Worm (Caenorhabditis elegans): ENCODE results near the gene nhr-27.

nhr-27 gene

DNA sequence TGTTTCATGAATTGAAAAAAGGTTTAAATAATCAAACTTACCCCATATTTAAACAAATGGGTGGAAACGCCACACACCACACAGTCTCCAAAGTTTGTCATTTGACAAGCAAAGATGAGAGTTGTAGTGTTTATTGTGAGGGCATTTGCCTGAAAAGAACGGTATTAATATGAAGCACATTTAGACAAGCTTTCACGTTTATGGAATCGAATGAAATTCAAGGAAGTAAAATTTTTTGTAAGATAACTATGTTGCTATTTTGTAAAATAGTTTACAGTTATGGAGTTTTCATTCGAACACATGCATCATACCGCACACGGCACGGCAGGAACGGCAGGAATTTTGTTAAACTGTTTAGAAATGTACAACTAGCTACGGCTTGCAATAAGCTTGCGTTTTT, 103.4 kb downstream of the nhr-27 start, which contains the start of gene nhr-272:
nhr-272 (minus strand) TSS at position 101 of the 400 bp plus-strand sequence.
- no peak for TF ChIP-seq lin-39 (tag; optimal IDR thresholded peaks at IDR 0.05)
- TF ChIP-seq F37D6.2 (tag; optimal IDR thresholded peaks at IDR 0.05): no peak
- no peak for TF ChIP-seq T26A8.4 (GFP tag; IDR thresholded peaks at IDR 0.05)
- no peak for TF ChIP-seq nhr-28 (tag; optimal IDR thresholded peaks at IDR 0.05)
- no peak for TF ChIP-seq nhr-48 (tag; optimal IDR thresholded peaks at IDR 0.05)
- TF ChIP-seq dmd-8 (GFP tag; IDR thresholded peaks at IDR 0.05): no peak
- no peak for TF ChIP-seq lin-38 (GFP tag; IDR thresholded peaks at IDR 0.05)
- no peak for TF ChIP-seq aly-2 (tag; optimal IDR thresholded peaks at IDR 0.05)

DNA sequence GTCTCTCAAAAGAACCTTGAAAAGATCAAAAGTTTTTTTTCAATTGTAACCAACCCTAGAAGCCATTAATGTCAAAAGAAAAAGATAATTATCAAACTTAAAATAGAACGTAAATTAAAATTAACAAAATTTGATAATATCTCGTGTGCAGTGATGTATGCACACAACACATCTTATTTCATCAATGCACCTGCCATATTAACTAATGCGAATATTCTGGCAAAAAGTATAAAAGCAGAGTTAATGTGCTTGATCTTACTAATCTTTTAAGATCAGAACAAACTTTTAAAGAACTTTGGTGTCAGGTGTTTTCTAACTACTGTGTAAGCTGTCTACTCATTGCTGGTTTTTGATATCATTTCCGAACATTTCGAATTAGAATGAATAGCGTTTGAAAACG, 105.4 kb downstream of the nhr-27 start:
- TF ChIP-seq hmg-1.1 (GFP tag; IDR thresholded peaks at IDR 0.05): no peak
- TF ChIP-seq vab-7 (GFP tag; IDR thresholded peaks at IDR 0.05): no peak
- no peak for TF ChIP-seq ceh-62 (tag; optimal IDR thresholded peaks at IDR 0.05)
- TF ChIP-seq daf-8 (GFP tag; IDR thresholded peaks at IDR 0.05): no peak
- TF ChIP-seq ama-1 (optimal IDR thresholded peaks at IDR 0.05): no peak
- TF ChIP-seq lir-3 (tag; optimal IDR thresholded peaks at IDR 0.05): no peak
- no peak for TF ChIP-seq hlh-11 (tag; optimal IDR thresholded peaks at IDR 0.05)
- TF ChIP-seq lin-13 (GFP tag; optimal IDR thresholded peaks at IDR 0.05): no peak
- no peak for TF ChIP-seq ceh-28 (tag; optimal IDR thresholded peaks at IDR 0.05)
- TF ChIP-seq snpc-1.2 (GFP tag; IDR thresholded peaks at IDR 0.05): no peak
- TF ChIP-seq nhr-10 (tag; optimal IDR thresholded peaks at IDR 0.05): no peak
- TF ChIP-seq pqm-1 (tag; optimal IDR thresholded peaks at IDR 0.05): no peak
- TF ChIP-seq zip-11 (GFP tag; IDR thresholded peaks at IDR 0.05): no peak
- no peak for TF ChIP-seq F44E2.7 (GFP tag; IDR thresholded peaks at IDR 0.05)
- TF ChIP-seq ceh-20 (GFP tag; IDR thresholded peaks at IDR 0.05): no peak
- TF ChIP-seq ctbp-1 (GFP tag; IDR thresholded peaks at IDR 0.05): no peak
- no peak for TF ChIP-seq nhr-76 (tag; optimal IDR thresholded peaks at IDR 0.05)
- TF ChIP-seq mep-1 (tag; optimal IDR thresholded peaks at IDR 0.05): no peak

DNA sequence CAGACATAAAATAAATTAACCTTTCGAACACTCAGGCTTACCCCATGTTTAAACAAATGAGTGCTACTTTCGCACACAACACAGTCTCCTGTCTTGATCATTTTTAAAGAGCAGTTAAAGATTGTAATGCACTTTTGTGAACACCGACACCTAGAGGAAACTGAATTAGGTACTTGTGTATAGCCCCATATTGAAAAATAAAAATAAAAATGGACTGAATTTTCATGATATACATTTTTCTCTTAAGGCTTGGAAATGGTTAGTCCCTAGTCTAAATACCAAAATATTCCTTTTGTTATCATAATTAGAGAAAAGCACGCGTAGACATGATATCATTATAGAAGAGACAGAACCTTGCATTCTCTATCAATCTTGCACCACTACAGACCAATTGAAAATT, 106.2 kb downstream of the nhr-27 start, which contains the start of gene nhr-214:
nhr-214 (minus strand) TSS at position 101 of the 400 bp plus-strand sequence.
- TF ChIP-seq daf-12 (tag; optimal IDR thresholded peaks at IDR 0.05) (no peak), aha-1 (tag) (no peak), mdt-29 (GFP tag; IDR thresholded peaks at IDR 0.05) (no peak), zag-1 (tag; optimal IDR thresholded peaks at IDR 0.05) (no peak), gei-8 (GFP tag; optimal IDR thresholded peaks at IDR 0.05) (no peak), pha-4 (GFP tag; IDR thresholded peaks at IDR 0.05) (no peak), pha-4 (tag; optimal IDR thresholded peaks at IDR 0.05) (no peak), dve-1 (tag; optimal IDR thresholded peaks at IDR 0.05; ENCODE audit: insufficient read depth) (no peak), lin-15B (tag; optimal IDR thresholded peaks at IDR 0.05) (no peak), ces-1 (GFP tag; optimal IDR thresholded peaks at IDR 0.05) (no peak), lir-3 (tag; optimal IDR thresholded peaks at IDR 0.05) (no peak), F10B5.3 (tag; optimal IDR thresholded peaks at IDR 0.05) (no peak), nhr-25 (tag; optimal IDR thresholded peaks at IDR 0.05; ENCODE audit: borderline replicate concordance, insufficient read depth) (no peak), saeg-2 (GFP tag; IDR thresholded peaks at IDR 0.05) (no peak), fkh-10 (GFP tag; optimal IDR thresholded peaks at IDR 0.05) (no peak), zfp-3 (GFP tag; conservative IDR thresholded peaks at IDR 0.05) (no peak), lim-7 (GFP tag; IDR thresholded peaks at IDR 0.05) (no peak), dmd-6 (GFP tag; IDR thresholded peaks at IDR 0.05) (no peak)
